Fruit fly (Drosophila melanogaster) whole organism, prepupa: ENCODE data around the gene CG10232.

ENCODE experiments used
- Blimp-1 ChIP-seq: fragments of 200-800 bp; sonication (Bioruptor generic); optimal IDR thresholded peaks from 3 replicates; lab custom pipeline; 2017; ENCODE audit warnings: missing biosample characterization, missing genetic modification characterization, mild to moderate bottlenecking, moderate library complexity, missing genetic modification reagents
- CG10631 ChIP-seq: fragments of 200-800 bp; sonication (Bioruptor generic); optimal IDR thresholded peaks from 2 replicates; lab custom pipeline; 2016; ENCODE audit warnings: missing biosample characterization, missing genetic modification characterization
- CG11294 ChIP-seq: fragments of 200-800 bp; sonication (Bioruptor generic); IDR thresholded peaks from 2 replicates; pipeline ENCODE4 v1.3.6; 2022; ENCODE audit warnings: missing biosample characterization, missing genetic modification characterization
- CG11762 ChIP-seq: fragments of 200-800 bp; sonication (Bioruptor generic); optimal IDR thresholded peaks from 3 replicates; lab custom pipeline; 2016; ENCODE audit warnings: missing biosample characterization, missing genetic modification characterization; ENCODE audit not compliant: insufficient read depth
- CG1621 ChIP-seq: fragments of 200-800 bp; sonication (Bioruptor generic); optimal IDR thresholded peaks from 3 replicates; lab custom pipeline; 2018; ENCODE audit warnings: missing biosample characterization, mild to moderate bottlenecking, missing genetic modification characterization
- CG16779 ChIP-seq: fragments of 200-800 bp; sonication (Bioruptor generic); optimal IDR thresholded peaks from 3 replicates; lab custom pipeline; 2017; ENCODE audit warnings: missing biosample characterization, mild to moderate bottlenecking, missing genetic modification characterization
- CG31627 ChIP-seq: fragments of 200-800 bp; sonication (Bioruptor generic); optimal IDR thresholded peaks from 3 replicates; lab custom pipeline; 2016; ENCODE audit warnings: missing biosample characterization, missing genetic modification characterization
- CG32006 ChIP-seq: fragments of 200-800 bp; sonication (Bioruptor generic); optimal IDR thresholded peaks from 3 replicates; lab custom pipeline; 2017; ENCODE audit warnings: missing biosample characterization, mild to moderate bottlenecking, missing genetic modification characterization
- CG3919 ChIP-seq: fragments of 200-800 bp; sonication (Bioruptor generic); optimal IDR thresholded peaks from 3 replicates; lab custom pipeline; 2016; ENCODE audit warnings: missing biosample characterization, missing genetic modification characterization
- CG4318 ChIP-seq: fragments of 200-800 bp; sonication (Bioruptor generic); optimal IDR thresholded peaks from 3 replicates; lab custom pipeline; 2017; ENCODE audit warnings: missing biosample characterization, mild to moderate bottlenecking, missing genetic modification characterization
- CG6163 ChIP-seq: fragments of 200-800 bp; sonication (Bioruptor generic); IDR thresholded peaks from 3 replicates; pipeline ENCODE4 v1.3.6; 2022; ENCODE audit warnings: missing biosample characterization, missing genetic modification characterization
- CG6854 ChIP-seq: fragments of 200-800 bp; sonication (Bioruptor generic); optimal IDR thresholded peaks from 2 replicates; lab custom pipeline; 2017; ENCODE audit warnings: missing biosample characterization, mild to moderate bottlenecking, missing genetic modification characterization
- CG8119 ChIP-seq: fragments of 200-800 bp; sonication (Bioruptor generic); IDR thresholded peaks from 3 replicates; pipeline ENCODE4 v1.3.6; 2022; ENCODE audit warnings: missing biosample characterization, missing genetic modification characterization
- CG8319 ChIP-seq: fragments of 200-800 bp; sonication (Bioruptor generic); optimal IDR thresholded peaks from 3 replicates; lab custom pipeline; 2016; ENCODE audit warnings: missing biosample characterization, missing genetic modification characterization
- CG8632 ChIP-seq: fragments of 200-800 bp; sonication (Bioruptor generic); optimal IDR thresholded peaks from 3 replicates; lab custom pipeline; 2016; ENCODE audit warnings: missing biosample characterization, missing genetic modification characterization
- Eip75B ChIP-seq: fragments of 200-800 bp; sonication (Bioruptor generic); optimal IDR thresholded peaks from 3 replicates; lab custom pipeline; 2016; ENCODE audit warnings: missing biosample characterization, missing genetic modification characterization
- Eip78C ChIP-seq: fragments of 200-800 bp; sonication (Bioruptor generic); peaks from one replicate; lab custom pipeline; 2016; ENCODE audit warnings: missing biosample characterization, missing genetic modification characterization
- Ets96B ChIP-seq: fragments of 200-800 bp; optimal IDR thresholded peaks from 2 replicates; lab custom pipeline; 2019; ENCODE audit warnings: missing biosample characterization, mild to moderate bottlenecking, missing genetic modification characterization, moderate library complexity
- Hr38 ChIP-seq: sonication (Bioruptor generic); optimal IDR thresholded peaks from 2 replicates; lab custom pipeline; 2016; ENCODE audit warnings: missing biosample characterization, missing genetic modification characterization
- Hr39 ChIP-seq: fragments of 200-800 bp; sonication (Bioruptor generic); optimal IDR thresholded peaks from 2 replicates; lab custom pipeline; 2016; ENCODE audit warnings: missing biosample characterization, missing genetic modification characterization
- Hr4 ChIP-seq: fragments of 200-800 bp; sonication (Bioruptor generic); optimal IDR thresholded peaks from 3 replicates; lab custom pipeline; 2016; ENCODE audit warnings: missing biosample characterization, missing genetic modification characterization
- Lpt ChIP-seq: fragments of 200-800 bp; sonication (Bioruptor generic); optimal IDR thresholded peaks from 3 replicates; lab custom pipeline; 2016; ENCODE audit warnings: missing biosample characterization, missing genetic modification characterization
- Met ChIP-seq: fragments of 200-800 bp; sonication (Bioruptor generic); optimal IDR thresholded peaks from 3 replicates; lab custom pipeline; 2016; ENCODE audit warnings: missing biosample characterization, missing genetic modification characterization
- Smox ChIP-seq: fragments of 200-800 bp; sonication (Bioruptor generic); optimal IDR thresholded peaks from 3 replicates; lab custom pipeline; 2016; ENCODE audit warnings: missing biosample characterization, missing genetic modification characterization
- Sox102F ChIP-seq: fragments of 200-800 bp; sonication (Bioruptor generic); optimal IDR thresholded peaks from 2 replicates; lab custom pipeline; 2016; ENCODE audit warnings: missing biosample characterization, mild to moderate bottlenecking, missing genetic modification characterization
- Sox14 ChIP-seq: fragments of 200-800 bp; sonication (Bioruptor generic); optimal IDR thresholded peaks from 3 replicates; lab custom pipeline; 2016; ENCODE audit warnings: missing biosample characterization, missing genetic modification characterization
- Sox15 ChIP-seq: fragments of 200-800 bp; sonication (Bioruptor generic); optimal IDR thresholded peaks from 3 replicates; lab custom pipeline; 2016; ENCODE audit warnings: missing biosample characterization, missing genetic modification characterization
- cyc ChIP-seq: fragments of 200-800 bp; sonication (Bioruptor generic); optimal IDR thresholded peaks from 3 replicates; lab custom pipeline; 2016; ENCODE audit warnings: missing biosample characterization, missing genetic modification characterization
- eg ChIP-seq: fragments of 200-800 bp; sonication (Bioruptor generic); IDR thresholded peaks from 3 replicates; pipeline ENCODE4 v1.3.6; 2022; ENCODE audit warnings: missing biosample characterization, missing genetic modification characterization
- fd59A ChIP-seq: fragments of 200-800 bp; sonication (Bioruptor generic); optimal IDR thresholded peaks from 2 replicates; lab custom pipeline; 2017; ENCODE audit warnings: missing biosample characterization, mild to moderate bottlenecking, missing genetic modification characterization, missing genetic modification reagents
- fd85E ChIP-seq: fragments of 200-800 bp; sonication (Bioruptor generic); optimal IDR thresholded peaks from 3 replicates; lab custom pipeline; 2016; ENCODE audit warnings: missing biosample characterization, missing genetic modification characterization
- lz ChIP-seq: fragments of 200-800 bp; sonication (Bioruptor generic); optimal IDR thresholded peaks from 3 replicates; lab custom pipeline; 2016; ENCODE audit warnings: missing biosample characterization, missing genetic modification characterization
- net ChIP-seq: fragments of 200-800 bp; sonication (Bioruptor generic); optimal IDR thresholded peaks from 3 replicates; lab custom pipeline; 2016; ENCODE audit warnings: missing biosample characterization, missing genetic modification characterization
- salr ChIP-seq, 2 experiments: fragments of 200-800 bp; sonication (Bioruptor generic); optimal IDR thresholded peaks; 3 replicates each; lab custom pipeline; 2016 to 2018; ENCODE audit warnings: missing biosample characterization in 2 of 2, missing genetic modification characterization in 2 of 2, mild to moderate bottlenecking in 1 of 2
- svp ChIP-seq: fragments of 200-800 bp; sonication (Bioruptor generic); peaks from one replicate; lab custom pipeline; 2016; ENCODE audit warnings: missing biosample characterization, missing genetic modification characterization
- topi ChIP-seq: fragments of 200-800 bp; sonication (Bioruptor generic); optimal IDR thresholded peaks from 3 replicates; lab custom pipeline; 2016; ENCODE audit warnings: missing biosample characterization, missing genetic modification characterization
- vri ChIP-seq: fragments of 200-800 bp; sonication (Bioruptor generic); optimal IDR thresholded peaks from 3 replicates; lab custom pipeline; 2016; ENCODE audit warnings: missing biosample characterization, mild to moderate bottlenecking, missing genetic modification characterization

CG10232 gene

dm6 chr3R:23709508-23710208, 11.8 kb downstream of the CG10232 start, which contains the start of gene CG10301:
CG10301 (plus strand) TSS chr3R:23710158.
- TF ChIP-seq svp (GFP tag; lab: Kevin White, UChicago) (peak; percentile 54), eg (no peak), Sox15 (GFP tag; lab: Kevin White, UChicago) (no peak), CG4318 (GFP tag; lab: Kevin White, UChicago) (no peak), CG16779 (tag; lab: Kevin White, UChicago) (no peak), fd59A (GFP tag; lab: Kevin White, UChicago) (no peak), CG10631 (GFP tag; lab: Kevin White, UChicago) (no peak), Eip78C (GFP tag; lab: Kevin White, UChicago) (no peak), CG11294 (no peak), CG31627 (GFP tag; lab: Kevin White, UChicago) (no peak), CG6163 (GFP tag; lab: Robert Waterston, UW) (0 out of 3 replicates have a peak, but pooled peaks have one; percentile 16)
- TF ChIP-seq, all 60 proteins: peak for 2

- TF ChIP-seq topi (GFP tag; lab: Kevin White, UChicago) (peak; percentile 32), CG1621 (tag; lab: Kevin White, UChicago) (no peak), Smox (GFP tag; lab: Kevin White, UChicago) (no peak), Sox102F (peak; percentile 40), CG32006 (no peak), Lpt (GFP tag; lab: Kevin White, UChicago) (no peak), Sox15 (GFP tag; lab: Kevin White, UChicago) (no peak), fd85E (no peak), Eip75B (GFP tag; lab: Kevin White, UChicago) (no peak), CG8319 (GFP tag; lab: Kevin White, UChicago) (no peak), Hr4 (GFP tag; lab: Kevin White, UChicago) (no peak), Met (GFP tag; lab: Kevin White, UChicago) (peak; percentile 21), CG11762 (GFP tag; lab: Kevin White, UChicago) (no peak), CG4318 (GFP tag; lab: Kevin White, UChicago) (no peak), vri (no peak), Ets96B (tag; lab: Kevin White, UChicago) (no peak), Hr39 (peak; percentile 16), CG8632 (GFP tag; lab: Kevin White, UChicago) (no peak), net (GFP tag; lab: Kevin White, UChicago) (no peak), cyc (GFP tag; lab: Kevin White, UChicago) (peak; percentile 20), Eip78C (GFP tag; lab: Kevin White, UChicago) (peak; percentile 83), CG31627 (GFP tag; lab: Kevin White, UChicago) (peak; percentile 29), lz (GFP tag; lab: Kevin White, UChicago) (peak; percentile 8), Sox14 (GFP tag; lab: Kevin White, UChicago) (peak; percentile 15), CG16779 (tag; lab: Kevin White, UChicago) (no peak), Blimp-1 (no peak), fd59A (GFP tag; lab: Kevin White, UChicago) (no peak), Hr38 (GFP tag; lab: Kevin White, UChicago) (no peak), svp (GFP tag; lab: Kevin White, UChicago) (peak; percentile 96), CG6854 (GFP tag; lab: Kevin White, UChicago) (no peak)
These were observed 16.9 kb downstream of the CG10232 start, which contains the start of gene Gba1b for dm6 chr3R:23704383-23705033. Gba1b (plus strand) TSS chr3R:23704804.

- TF ChIP-seq CG3919 (GFP tag; lab: Kevin White, UChicago) = no peak
- no peak for TF ChIP-seq net (GFP tag; lab: Kevin White, UChicago)
- TF ChIP-seq CG8119 (GFP tag; lab: Robert Waterston, UW) = no peak
- no peak for TF ChIP-seq topi (GFP tag; lab: Kevin White, UChicago)
- TF ChIP-seq salr (GFP tag; optimal IDR thresholded peaks at IDR 0.05; lab: Kevin White, UChicago) = no peak
- no peak for TF ChIP-seq CG4318 (GFP tag; lab: Kevin White, UChicago)
- TF ChIP-seq Hr39 = no peak
These were observed 19.0 kb downstream of the CG10232 start, which contains the start of gene Qsox4 for dm6 chr3R:23702461-23702860. Qsox4 (plus strand) TSS chr3R:23702761.
